Worm (Caenorhabditis elegans) whole organism, L3 larva: ENCODE measurements around the gene F41G4.8.
"Not testable (repeated sequence)": the region's sequence is repeated elsewhere in the genome, so short reads cannot be mapped to it uniquely, and the experiment has no call there.

Source experiments
- aly-2 ChIP-seq: fragments of 150-350 bp; optimal IDR thresholded peaks from 2 replicates; lab custom pipeline; 2014; ENCODE audit warnings: missing biosample characterization, missing genetic modification characterization
- ama-1 ChIP-seq: fragments of 150-350 bp; optimal IDR thresholded peaks from 2 replicates; lab custom pipeline; 2018
- ceh-28 ChIP-seq: fragments of 150-350 bp; optimal IDR thresholded peaks from 2 replicates; lab custom pipeline; 2014; ENCODE audit warnings: missing biosample characterization, missing genetic modification reagents, missing genetic modification characterization
- daf-12 ChIP-seq: fragments of 150-350 bp; optimal IDR thresholded peaks from 2 replicates; lab custom pipeline; 2014; ENCODE audit warnings: missing biosample characterization, missing genetic modification reagents, missing genetic modification characterization
- elt-3 ChIP-seq, 3 experiments: fragments of 150-350 bp in 1 of 3; sonication (generic microtip) in 2 of 3; optimal IDR thresholded peaks; 2 replicates in 2 of 3; 4 replicates in 1 of 3; lab custom pipeline; 2014 to 2017; ENCODE audit warnings: missing biosample characterization in 3 of 3, missing genetic modification characterization in 3 of 3
- fos-1 ChIP-seq: fragments of 150-350 bp; optimal IDR thresholded peaks from 2 replicates; lab custom pipeline; 2014; ENCODE audit warnings: missing biosample characterization, missing genetic modification characterization
- lin-39 ChIP-seq: fragments of 150-350 bp; optimal IDR thresholded peaks from 2 replicates; lab custom pipeline; 2018; ENCODE audit warnings: missing biosample characterization, missing genetic modification reagents, missing genetic modification characterization
- mdl-1 ChIP-seq: fragments of 150-350 bp; optimal IDR thresholded peaks from 2 replicates; lab custom pipeline; 2014; ENCODE audit warnings: missing biosample characterization, missing genetic modification characterization
- nhr-237 ChIP-seq: fragments of 150-350 bp; optimal IDR thresholded peaks from 2 replicates; lab custom pipeline; 2014; ENCODE audit warnings: missing biosample characterization, missing genetic modification characterization
- nhr-76 ChIP-seq: fragments of 150-350 bp; sonication (generic microtip); optimal IDR thresholded peaks from 5 replicates; lab custom pipeline; 2014; ENCODE audit warnings: missing biosample characterization, missing genetic modification characterization
- pha-4 ChIP-seq: fragments of 150-350 bp; optimal IDR thresholded peaks from 2 replicates; lab custom pipeline; 2014; ENCODE audit warnings: missing biosample characterization, missing genetic modification reagents, missing genetic modification characterization
- pqm-1 ChIP-seq: fragments of 150-350 bp; optimal IDR thresholded peaks from 2 replicates; lab custom pipeline; 2017; ENCODE audit warnings: missing biosample characterization, missing genetic modification characterization, inconsistent platforms
- snpc-4 ChIP-seq: fragments of 150-350 bp; optimal IDR thresholded peaks from 2 replicates; lab custom pipeline; 2014; ENCODE audit warnings: missing biosample characterization, missing genetic modification characterization
- unc-39 ChIP-seq: sonication (generic microtip); optimal IDR thresholded peaks from 4 replicates; lab custom pipeline; 2017; ENCODE audit warnings: missing biosample characterization, missing genetic modification characterization

- TF ChIP-seq snpc-4 (tag; lab: Kevin White, UChicago); pqm-1 (tag; lab: Kevin White, UChicago); aly-2; ama-1 (lab: Kevin White, UChicago); fos-1 (tag; lab: Kevin White, UChicago); nhr-76 (tag; lab: Kevin White, UChicago); pha-4 (tag; lab: Kevin White, UChicago); lin-39; nhr-237 (tag; lab: Kevin White, UChicago); mdl-1; ceh-28 (tag; lab: Kevin White, UChicago); elt-3 (tag; optimal IDR thresholded peaks at IDR 0.05; lab: Kevin White, UChicago); unc-39 (tag; lab: Kevin White, UChicago); daf-12 (tag; lab: Kevin White, UChicago): not testable (repeated sequence)
These were observed 38.6 kb upstream of the F41G4.8 start, which contains the start of gene Y13C8A.1 for ce11 chrX:16883426-16883825.
